Fruit fly (Drosophila melanogaster): ENCODE results near the gene Ir100a.

- TF ChIP-seq CG8089 (GFP tag; optimal IDR thresholded peaks at IDR 0.05) (no peak), Spps (tag; optimal IDR thresholded peaks at IDR 0.05) (no peak), wor (GFP tag; IDR thresholded peaks at IDR 0.05) (no peak), BtbVII (GFP tag; optimal IDR thresholded peaks at IDR 0.05) (no peak), CG9876 (GFP tag; optimal IDR thresholded peaks at IDR 0.05) (no peak), cad (GFP tag; optimal IDR thresholded peaks at IDR 0.05) (no peak), pzg (GFP tag; optimal IDR thresholded peaks at IDR 0.05) (no peak), CG15601 (tag; optimal IDR thresholded peaks at IDR 0.05) (no peak)
Observed at dm6 chr3R:31826422-31826821, 25.7 kb downstream of the Ir100a start.

All from whole organism, embryonic.